Worm (Caenorhabditis elegans): ENCODE measurements around the gene Y75B7B.2.

Gene Y75B7B.2

ce11 chrV:1275924-1276323 is at the start of gene Y75B7B.2:
Y75B7B.2 (minus strand) TSS chrV:1276024.
- TF ChIP-seq snu-23 (GFP tag; optimal IDR thresholded peaks at IDR 0.05) (no peak), swsn-7 (tag; optimal IDR thresholded peaks at IDR 0.05) (no peak), isw-1 (GFP tag; IDR thresholded peaks at IDR 0.05) (no peak), lin-15B (tag; optimal IDR thresholded peaks at IDR 0.05) (no peak), tlp-1 (tag; optimal IDR thresholded peaks at IDR 0.05) (no peak), efl-1 (optimal IDR thresholded peaks at IDR 0.05) (no peak), efl-1 (GFP tag; optimal IDR thresholded peaks at IDR 0.05 in 1 of 2) (peak in 1 of 2 experiments; percentile 38), aha-1 (tag; optimal IDR thresholded peaks at IDR 0.05) (no peak), nhr-90 (tag; optimal IDR thresholded peaks at IDR 0.05; ENCODE audit: poor library complexity) (no peak)

ce11 chrV:1321776-1322175 is 46.0 kb upstream of the Y75B7B.2 start:
- no peak for TF ChIP-seq nhr-12 (tag; optimal IDR thresholded peaks at IDR 0.05)
- TF ChIP-seq ets-5 (GFP tag; IDR thresholded peaks at IDR 0.05), result no peak
- TF ChIP-seq ztf-11 (tag; optimal IDR thresholded peaks at IDR 0.05), result no peak
- no peak for TF ChIP-seq lin-13 (GFP tag; optimal IDR thresholded peaks at IDR 0.05)
- TF ChIP-seq mef-2 (tag; optimal IDR thresholded peaks at IDR 0.05), result no peak
- no peak for TF ChIP-seq nhr-11 (tag; optimal IDR thresholded peaks at IDR 0.05)
- peak; percentile 71 for TF ChIP-seq lin-14 (GFP tag; optimal IDR thresholded peaks at IDR 0.05)
- no peak for TF ChIP-seq elt-3 (tag; optimal IDR thresholded peaks at IDR 0.05)
- peak; percentile 19 for TF ChIP-seq fkh-10 (GFP tag; optimal IDR thresholded peaks at IDR 0.05)
- no peak for TF ChIP-seq hpl-2 (GFP tag; optimal IDR thresholded peaks at IDR 0.05)
- TF ChIP-seq sptf-1 (tag; optimal IDR thresholded peaks at IDR 0.05), result no peak
- TF ChIP-seq unc-98 (GFP tag; IDR thresholded peaks at IDR 0.05), result no peak
- no peak for TF ChIP-seq aly-2 (tag; optimal IDR thresholded peaks at IDR 0.05)
- no peak for TF ChIP-seq C34B4.2 (tag; optimal IDR thresholded peaks at IDR 0.05)
- no peak for TF ChIP-seq tlp-1 (tag; optimal IDR thresholded peaks at IDR 0.05)
- no peak for TF ChIP-seq ztf-4 (tag; optimal IDR thresholded peaks at IDR 0.05)
- TF ChIP-seq dpl-1 (GFP tag; optimal IDR thresholded peaks at IDR 0.05), result no peak
- no peak for TF ChIP-seq lsy-2 (tag; optimal IDR thresholded peaks at IDR 0.05)
- TF ChIP-seq ceh-82 (tag; optimal IDR thresholded peaks at IDR 0.05), result peak in 1 of 3 experiments; percentile 5

ce11 chrV:1317869-1318354 is 42.1 kb upstream of the Y75B7B.2 start, which contains the start of gene F16B3.3:
F16B3.3 (minus strand) TSS chrV:1317919.
- TF ChIP-seq irx-1 (tag; optimal IDR thresholded peaks at IDR 0.05) (no peak), ceh-63 (GFP tag; optimal IDR thresholded peaks at IDR 0.05) (no peak), xbp-1 (tag; optimal IDR thresholded peaks at IDR 0.05) (no peak), sptf-1 (tag; optimal IDR thresholded peaks at IDR 0.05) (no peak)

- TF ChIP-seq F16B12.6 (tag; optimal IDR thresholded peaks at IDR 0.05), result no peak
- no peak for TF ChIP-seq ztf-11 (tag; optimal IDR thresholded peaks at IDR 0.05)
- no peak for TF ChIP-seq fkh-10 (GFP tag; optimal IDR thresholded peaks at IDR 0.05)
- TF ChIP-seq nhr-11 (tag; optimal IDR thresholded peaks at IDR 0.05), result no peak
- no peak for TF ChIP-seq tbx-2 (tag; optimal IDR thresholded peaks at IDR 0.05)
- TF ChIP-seq irx-1 (tag; optimal IDR thresholded peaks at IDR 0.05), result no peak
- no peak for TF ChIP-seq unc-98 (GFP tag; IDR thresholded peaks at IDR 0.05)
- no peak for TF ChIP-seq efl-1 (optimal IDR thresholded peaks at IDR 0.05)
- no peak for TF ChIP-seq efl-1 (GFP tag; optimal IDR thresholded peaks at IDR 0.05 in 1 of 2)
- TF ChIP-seq nhr-19 (GFP tag; conservative IDR thresholded peaks at IDR 0.05), result no peak
- no peak for TF ChIP-seq alr-1 (tag; optimal IDR thresholded peaks at IDR 0.05; ENCODE audit: borderline replicate concordance)
- no peak for TF ChIP-seq nhr-90 (tag; optimal IDR thresholded peaks at IDR 0.05; ENCODE audit: poor library complexity)
- no peak for TF ChIP-seq nhr-71 (tag; optimal IDR thresholded peaks at IDR 0.05)
- TF ChIP-seq ceh-88 (GFP tag; IDR thresholded peaks at IDR 0.05), result no peak
These were observed 39.0 kb upstream of the Y75B7B.2 start, which contains the start of gene F16B3.2 for ce11 chrV:1314819-1315218. F16B3.2 (plus strand) TSS chrV:1315119.

Measured in whole organism, L1 larva.